Fruit fly (Drosophila melanogaster) ovary, adult (tissue): ENCODE results near the gene mol.

Source experiments
- CG17801 ChIP-seq: fragments of 200-800 bp; optimal IDR thresholded peaks from 2 replicates; lab custom pipeline; 2019; ENCODE audit warnings: missing biosample characterization, mild to moderate bottlenecking, missing genetic modification characterization, moderate library complexity; ENCODE audit not compliant: partially characterized antibody

The mol gene

DNA sequence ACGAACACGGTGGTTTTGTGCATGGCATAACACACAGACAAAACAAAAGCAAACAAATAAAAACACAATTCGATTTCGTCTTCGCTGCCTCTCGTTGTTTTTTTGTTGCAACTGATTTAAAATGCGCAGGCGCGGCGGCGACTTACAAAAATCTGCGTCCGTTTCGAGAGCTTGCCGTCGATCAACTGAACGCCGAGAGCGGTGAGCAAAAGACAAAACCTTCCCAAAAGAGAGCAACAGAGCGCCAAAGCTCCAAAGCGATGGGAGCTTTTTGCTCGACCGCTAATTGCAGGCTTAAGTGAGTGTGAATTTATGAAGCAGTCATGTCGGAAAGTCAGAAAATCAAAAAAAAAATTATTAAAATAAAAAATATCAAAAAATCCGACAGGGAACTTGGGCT lies at the start of gene mol:
Gene mol (minus strand): TSS at position 190 of the 400 bp plus-strand sequence.
- no peak for TF ChIP-seq CG17801 (GFP tag; lab: Kevin White, UChicago)

dm6 chr2L:15043718-15044117 lies 46.4 kb upstream of the mol start:
- TF ChIP-seq CG17801 (GFP tag; lab: Kevin White, UChicago) = no peak

DNA sequence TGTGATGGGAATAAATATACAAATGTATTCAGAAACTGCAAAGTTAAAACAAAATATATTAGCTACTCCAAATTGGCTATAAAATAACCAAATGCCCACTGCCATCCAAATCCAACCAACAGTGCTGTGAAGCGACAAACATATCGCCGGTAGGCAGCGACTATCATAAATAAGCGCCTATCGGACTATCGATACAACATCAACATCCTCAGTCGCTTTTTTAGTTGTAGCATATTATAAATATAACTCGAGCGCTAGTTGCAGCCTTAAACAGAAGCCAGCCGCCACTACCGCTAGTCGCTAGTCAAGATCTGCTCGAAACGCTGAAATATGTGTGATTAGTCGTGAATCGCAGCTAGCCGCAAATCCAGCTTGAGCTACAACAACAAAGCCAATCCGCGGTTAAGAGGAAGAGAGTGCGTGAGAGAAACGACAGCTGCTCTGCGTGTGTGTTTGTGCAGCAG lies 42.0 kb upstream of the mol start:
- peak; percentile 16 for TF ChIP-seq CG17801 (GFP tag; lab: Kevin White, UChicago)

dm6 chr2L:15038339-15039308 lies 41.3 kb upstream of the mol start, which contains the start of gene CIAPIN1:
TSS of gene CIAPIN1 (minus strand) at chr2L:15038861.
- TF ChIP-seq CG17801 (GFP tag; lab: Kevin White, UChicago) = no peak

DNA sequence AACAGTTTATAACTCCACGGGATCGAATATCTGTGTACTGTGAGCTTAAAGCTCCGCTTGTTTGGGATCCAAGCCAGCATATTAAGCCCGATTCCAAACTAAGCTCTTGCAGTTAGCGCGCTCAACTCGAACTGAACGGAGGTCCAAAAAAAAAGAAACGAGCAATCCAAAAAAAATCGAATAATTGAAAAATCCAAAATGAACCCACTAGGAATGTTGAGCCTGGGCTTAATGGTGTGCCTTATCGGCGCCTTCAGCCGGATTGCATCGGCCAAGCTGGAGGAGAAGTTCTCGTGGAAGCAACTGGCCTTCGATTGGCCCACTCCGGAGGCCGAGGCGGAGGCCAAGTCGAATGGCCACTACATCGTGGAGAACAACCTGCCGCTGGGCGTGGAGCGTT lies 38.0 kb upstream of the mol start, which contains the start of gene yellow-c:
Gene yellow-c (plus strand): TSS at position 29 of the 400 bp plus-strand sequence.
- TF ChIP-seq CG17801 (GFP tag; lab: Kevin White, UChicago) = no peak

dm6 chr2L:15031650-15032049 lies 34.3 kb upstream of the mol start, which contains the start of gene CG31832:
TSS of gene CG31832 (minus strand) at chr2L:15031750.
- no peak for TF ChIP-seq CG17801 (GFP tag; lab: Kevin White, UChicago)

DNA sequence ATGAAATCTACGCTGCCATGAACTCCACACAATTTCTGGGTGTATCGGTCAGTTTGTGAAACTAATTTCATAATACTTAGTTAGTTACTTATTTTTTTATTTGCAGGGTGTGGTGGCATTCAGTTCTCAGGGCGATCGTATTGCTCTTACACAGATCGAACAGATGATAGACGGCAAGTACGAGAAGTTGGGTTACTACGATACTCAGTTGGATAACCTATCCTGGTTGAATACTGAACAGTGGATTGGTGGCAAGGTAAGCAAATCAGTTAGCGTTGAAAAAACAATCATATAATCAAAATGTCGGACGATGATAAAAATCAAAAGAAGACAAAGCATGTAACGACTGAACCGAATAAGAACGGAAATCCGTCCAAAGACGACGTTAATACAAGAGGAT lies 29.2 kb upstream of the mol start, which contains the start of gene CG33310:
Gene CG33310 (plus strand): TSS at position 301 of the 400 bp plus-strand sequence.
- no peak for TF ChIP-seq CG17801 (GFP tag; lab: Kevin White, UChicago)

DNA sequence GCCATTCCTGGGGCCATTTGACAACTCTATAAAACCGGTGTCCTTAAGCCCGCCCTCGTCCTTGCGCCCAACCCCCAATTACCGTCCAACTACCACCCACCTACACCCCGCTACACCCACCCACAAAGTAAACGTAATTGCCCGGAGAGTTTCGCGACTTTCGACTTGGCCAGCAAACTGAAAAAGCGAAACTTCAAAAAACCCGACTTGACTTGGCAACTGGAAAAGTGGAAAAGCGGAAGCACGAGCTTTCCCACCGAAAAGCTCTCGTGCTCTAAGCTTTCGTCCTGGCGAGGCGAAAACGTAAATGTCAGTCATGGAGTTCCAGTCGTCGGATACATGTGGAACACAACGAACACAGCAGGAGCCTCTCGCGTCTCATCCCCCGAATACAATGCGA lies 18.7 kb upstream of the mol start, which contains the start of gene GABA-B-R1:
Gene GABA-B-R1 (plus strand): TSS at position 301 of the 400 bp plus-strand sequence.
- TF ChIP-seq CG17801 (GFP tag; lab: Kevin White, UChicago) = no peak

- TF ChIP-seq CG17801 (GFP tag; lab: Kevin White, UChicago) = no peak
Measured at dm6 chr2L:15013523-15013922, 16.2 kb upstream of the mol start.

DNA sequence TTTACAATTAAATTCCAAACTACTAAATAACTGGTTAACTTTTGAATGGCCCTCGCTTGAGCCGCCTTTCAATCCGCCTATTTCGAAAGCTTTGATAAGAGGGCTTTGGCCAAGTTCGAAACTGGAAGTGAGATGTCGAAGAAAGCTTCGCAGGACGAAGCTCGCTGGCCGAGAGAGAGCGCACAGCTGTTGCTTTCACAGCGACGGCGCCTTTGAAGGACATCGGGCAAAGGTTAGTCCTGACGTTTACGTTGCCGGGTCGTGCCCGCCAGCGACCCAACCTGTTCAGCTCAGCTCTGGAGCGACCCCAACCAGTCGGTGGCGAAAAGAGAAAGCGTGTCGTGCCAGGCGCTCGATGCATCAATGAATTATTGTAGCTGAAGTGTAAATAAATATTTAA lies 14.4 kb upstream of the mol start:
- no peak for TF ChIP-seq CG17801 (GFP tag; lab: Kevin White, UChicago)

- peak; percentile 86 for TF ChIP-seq CG17801 (GFP tag; lab: Kevin White, UChicago)
Measured at dm6 chr2L:15009703-15010102, 12.3 kb upstream of the mol start, which contains the start of the genes THG and Rnmt. TSS of gene THG (minus strand) at chr2L:15009724. TSS of gene Rnmt (plus strand) at chr2L:15009939.

DNA sequence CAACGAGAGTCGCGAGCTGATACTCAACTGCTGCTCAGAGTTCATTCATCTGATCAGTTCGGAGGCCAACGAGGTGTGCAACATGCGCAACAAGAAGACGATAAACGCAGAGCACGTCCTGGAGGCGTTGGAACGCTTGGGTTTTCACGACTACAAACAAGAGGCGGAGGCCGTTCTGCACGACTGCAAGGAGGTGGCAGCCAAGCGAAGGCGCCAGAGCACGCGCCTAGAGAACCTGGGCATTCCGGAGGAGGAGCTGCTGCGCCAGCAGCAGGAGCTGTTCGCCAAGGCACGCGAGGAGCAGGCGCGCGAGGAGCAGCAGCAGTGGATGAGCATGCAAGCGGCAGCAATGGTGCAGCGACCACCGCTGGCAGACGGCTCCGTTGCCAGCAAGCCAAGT lies 10.7 kb upstream of the mol start:
- no peak for TF ChIP-seq CG17801 (GFP tag; lab: Kevin White, UChicago)

DNA sequence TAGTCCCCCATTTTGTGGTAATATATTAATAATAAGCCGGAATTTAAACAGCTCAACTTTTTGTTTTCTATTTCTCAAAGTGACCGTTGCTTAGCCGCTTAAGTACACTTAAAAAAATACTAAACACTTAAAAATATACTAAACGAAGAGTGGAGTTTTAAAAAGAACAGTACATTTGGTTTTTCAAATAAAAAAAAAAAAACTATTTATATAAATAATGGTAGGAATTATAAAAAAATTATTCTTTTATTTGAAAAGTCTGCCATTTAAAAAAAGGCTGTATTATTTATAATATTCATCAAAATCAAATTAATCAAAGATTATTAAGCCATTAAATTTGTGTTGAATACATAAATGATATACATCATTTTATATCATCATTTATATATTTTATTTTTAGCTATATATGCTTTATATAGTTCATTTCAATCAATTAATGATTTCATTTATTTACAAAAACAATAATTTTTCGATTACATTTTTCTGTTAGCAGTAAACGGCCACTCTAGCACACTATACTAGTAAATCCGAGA lies 10.0 kb upstream of the mol start, which contains the start of the genes Ankrd49 and NC2beta:
Gene Ankrd49 (minus strand): TSS at position 101 of the 533 bp plus-strand sequence.
Gene NC2beta (plus strand): TSS at position 483 of the 533 bp plus-strand sequence.
- no peak for TF ChIP-seq CG17801 (GFP tag; lab: Kevin White, UChicago)

DNA sequence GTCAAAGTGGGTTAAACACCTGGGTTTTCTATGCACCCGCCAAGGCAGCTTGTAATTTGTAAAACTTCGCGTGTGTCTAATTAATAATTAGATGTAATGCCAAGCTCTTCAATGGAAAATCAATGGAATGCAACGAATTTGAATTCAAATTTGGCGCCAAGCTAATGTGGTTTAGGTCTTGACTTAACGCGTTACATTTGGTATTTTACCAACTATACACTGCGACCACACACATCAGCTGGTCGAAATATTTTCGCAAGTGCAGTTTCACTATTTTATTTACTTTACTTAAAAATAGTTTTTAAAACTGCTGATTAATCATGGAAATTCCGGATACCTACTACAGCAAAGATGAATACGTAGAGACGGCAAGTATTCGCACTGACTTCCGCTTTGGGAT lies 8.1 kb upstream of the mol start, which contains the start of gene DCTN5-p25:
Gene DCTN5-p25 (plus strand): TSS at position 229 of the 400 bp plus-strand sequence.
- no peak for TF ChIP-seq CG17801 (GFP tag; lab: Kevin White, UChicago)

DNA sequence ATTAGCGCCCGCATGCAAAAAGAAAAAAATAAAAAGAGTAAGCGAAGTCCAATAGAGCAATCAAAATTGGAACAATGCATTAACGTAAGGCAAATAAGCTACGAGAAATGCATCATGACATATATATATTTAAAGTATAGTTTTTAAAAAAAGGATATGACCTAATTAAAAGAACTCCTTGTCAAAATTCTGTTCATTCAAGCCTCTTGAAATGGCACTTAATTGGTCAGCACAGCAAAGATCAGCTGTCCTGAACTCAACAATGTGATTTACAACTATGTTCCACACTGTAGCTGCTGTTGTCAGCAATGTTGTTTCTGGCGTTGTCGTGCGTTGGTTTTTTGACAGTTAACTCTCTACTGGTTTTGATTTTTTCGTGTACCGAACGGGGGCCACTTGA lies 4.5 kb upstream of the mol start:
- peak; percentile 50 for TF ChIP-seq CG17801 (GFP tag; lab: Kevin White, UChicago)
